Fruit fly (Drosophila melanogaster) whole organism, embryonic: ENCODE data around the gene CG14212.

Experiments
- Asciz ChIP-seq: fragments of 200-800 bp; sonication (Bioruptor generic); optimal IDR thresholded peaks from 2 replicates; lab custom pipeline; 2017; ENCODE audit warnings: missing biosample characterization, mild to moderate bottlenecking, missing genetic modification characterization, missing genetic modification reagents
- CG1024 ChIP-seq: fragments of 200-800 bp; sonication (Bioruptor generic); IDR thresholded peaks from 2 replicates; pipeline ENCODE4 v1.3.6; 2022; ENCODE audit warnings: missing biosample characterization, missing genetic modification characterization
- CG10321 ChIP-seq: fragments of 200-800 bp; sonication (Bioruptor generic); IDR thresholded peaks from 2 replicates; pipeline ENCODE4 v1.3.6; 2022; ENCODE audit warnings: missing biosample characterization, missing genetic modification characterization
- CG13123 ChIP-seq: fragments of 200-800 bp; sonication (Bioruptor generic); optimal IDR thresholded peaks from 2 replicates; lab custom pipeline; 2016; ENCODE audit warnings: missing biosample characterization, missing genetic modification characterization
- CG13775 ChIP-seq: fragments of 200-800 bp; sonication (Bioruptor generic); optimal IDR thresholded peaks from 3 replicates; lab custom pipeline; 2017; ENCODE audit warnings: missing biosample characterization, mild to moderate bottlenecking, missing genetic modification characterization
- CG14860 ChIP-seq: fragments of 200-800 bp; sonication (Bioruptor generic); IDR thresholded peaks from 3 replicates; pipeline ENCODE4 v1.3.6; 2022; ENCODE audit warnings: missing biosample characterization, missing genetic modification characterization; ENCODE audit not compliant: partially characterized antibody
- CG16815 ChIP-seq: fragments of 200-800 bp; sonication (Bioruptor generic); optimal IDR thresholded peaks from 3 replicates; lab custom pipeline; 2017; ENCODE audit warnings: missing biosample characterization, mild to moderate bottlenecking, missing genetic modification characterization
- CG2129 ChIP-seq: fragments of 200-800 bp; sonication (Bioruptor generic); IDR thresholded peaks from 2 replicates; pipeline ENCODE4 v1.3.6; 2022; ENCODE audit warnings: missing biosample characterization, missing genetic modification characterization; ENCODE audit not compliant: partially characterized antibody
- CG2889 ChIP-seq: fragments of 200-800 bp; sonication (Bioruptor generic); IDR thresholded peaks from 3 replicates; pipeline ENCODE4 v1.3.6; 2022; ENCODE audit warnings: missing biosample characterization, missing genetic modification characterization
- CG4360 ChIP-seq: fragments of 200-800 bp; sonication (Bioruptor generic); IDR thresholded peaks from 2 replicates; pipeline ENCODE4 v1.3.6; 2022; ENCODE audit warnings: missing biosample characterization, missing genetic modification characterization
- CG5245 ChIP-seq: fragments of 200-800 bp; sonication (Bioruptor generic); optimal IDR thresholded peaks from 3 replicates; lab custom pipeline; 2016; ENCODE audit warnings: missing biosample characterization, missing genetic modification characterization
- CG7987 ChIP-seq: fragments of 200-800 bp; sonication (Bioruptor generic); optimal IDR thresholded peaks from 2 replicates; lab custom pipeline; 2018; ENCODE audit warnings: missing biosample characterization, mild to moderate bottlenecking, missing genetic modification characterization, moderate library complexity
- CG8281 ChIP-seq: fragments of 200-800 bp; sonication (Bioruptor generic); optimal IDR thresholded peaks from 2 replicates; lab custom pipeline; 2018; ENCODE audit warnings: missing biosample characterization, mild to moderate bottlenecking, missing genetic modification characterization, moderate library complexity
- CG9437 ChIP-seq: fragments of 200-800 bp; sonication (Bioruptor generic); optimal IDR thresholded peaks from 2 replicates; lab custom pipeline; 2018; ENCODE audit warnings: missing biosample characterization, mild to moderate bottlenecking, missing genetic modification characterization
- CoRest ChIP-seq: fragments of 200-800 bp; sonication (Bioruptor generic); optimal IDR thresholded peaks from 3 replicates; lab custom pipeline; 2018; ENCODE audit warnings: missing biosample characterization, mild to moderate bottlenecking, missing genetic modification characterization, moderate library complexity
- Dip3 ChIP-seq: fragments of 200-800 bp; sonication (Bioruptor generic); optimal IDR thresholded peaks from 3 replicates; lab custom pipeline; 2016; ENCODE audit warnings: missing biosample characterization, missing genetic modification characterization
- E2f2 ChIP-seq: fragments of 200-800 bp; sonication (Bioruptor generic); IDR thresholded peaks from 2 replicates; pipeline ENCODE4 v1.3.6; 2022; ENCODE audit warnings: missing biosample characterization, missing genetic modification characterization
- H2.0 ChIP-seq: fragments of 200-800 bp; sonication (Bioruptor generic); IDR thresholded peaks from 2 replicates; pipeline ENCODE4 v1.3.6; 2022; ENCODE audit warnings: missing biosample characterization, missing genetic modification characterization
- HHEX ChIP-seq: fragments of 200-800 bp; sonication (Bioruptor generic); optimal IDR thresholded peaks from 3 replicates; lab custom pipeline; 2017; ENCODE audit warnings: missing biosample characterization, mild to moderate bottlenecking, missing genetic modification characterization, missing genetic modification reagents
- Hand ChIP-seq: fragments of 200-800 bp; sonication (Bioruptor generic); optimal IDR thresholded peaks from 2 replicates; lab custom pipeline; 2017; ENCODE audit warnings: mild to moderate bottlenecking, missing biosample characterization, missing genetic modification reagents, missing genetic modification characterization
- MBD-R2 ChIP-seq: fragments of 200-800 bp; sonication (Bioruptor generic); IDR thresholded peaks from 2 replicates; pipeline ENCODE4 v1.3.6; 2022; ENCODE audit warnings: missing biosample characterization, missing genetic modification characterization
- Mrtf ChIP-seq: fragments of 200-800 bp; sonication (Bioruptor generic); IDR thresholded peaks from 3 replicates; pipeline ENCODE4 v1.3.6; 2022; ENCODE audit warnings: missing biosample characterization, missing genetic modification characterization
- Oli ChIP-seq: fragments of 200-800 bp; sonication (Bioruptor generic); optimal IDR thresholded peaks from 2 replicates; lab custom pipeline; 2018; ENCODE audit warnings: missing biosample characterization, mild to moderate bottlenecking, missing genetic modification characterization, moderate library complexity
- Stat92E ChIP-seq, 3 experiments: fragments of >200 bp in 2 of 3; fragments of 200-800 bp in 1 of 3; sonication (Bioruptor generic) in 1 of 3; optimal IDR thresholded peaks; 2 replicates each; lab custom pipeline; 2017 to 2019; ENCODE audit warnings: missing biosample characterization in 3 of 3, missing genetic modification characterization in 3 of 3, mild to moderate bottlenecking in 1 of 3, moderate library complexity in 1 of 3
- Taf1 ChIP-seq: fragments of 200-800 bp; sonication (Bioruptor generic); IDR thresholded peaks from 2 replicates; pipeline ENCODE4 v1.3.6; 2022; ENCODE audit warnings: missing biosample characterization, missing genetic modification characterization
- Xrp1 ChIP-seq: fragments of 200-800 bp; sonication (Bioruptor generic); IDR thresholded peaks from 2 replicates; pipeline ENCODE4 v1.3.6; 2022; ENCODE audit warnings: missing biosample characterization, missing genetic modification characterization
- YL-1 ChIP-seq: fragments of 200-800 bp; sonication (Bioruptor generic); optimal IDR thresholded peaks from 3 replicates; lab custom pipeline; 2017; ENCODE audit warnings: missing biosample characterization, mild to moderate bottlenecking, missing genetic modification characterization
- bab2 ChIP-seq: fragments of 200-800 bp; sonication (Bioruptor generic); optimal IDR thresholded peaks from 2 replicates; lab custom pipeline; 2016; ENCODE audit warnings: missing biosample characterization, missing genetic modification characterization
- cad ChIP-seq: fragments of >200 bp; optimal IDR thresholded peaks from 2 replicates; lab custom pipeline; 2017; ENCODE audit warnings: missing biosample characterization, missing genetic modification characterization
- corto ChIP-seq: fragments of 200-800 bp; sonication (Bioruptor generic); optimal IDR thresholded peaks from 2 replicates; lab custom pipeline; 2016; ENCODE audit warnings: missing biosample characterization, mild to moderate bottlenecking, missing genetic modification characterization, moderate library complexity
- danr ChIP-seq: fragments of 200-800 bp; sonication (Bioruptor generic); IDR thresholded peaks from 2 replicates; pipeline ENCODE4 v1.3.6; 2022; ENCODE audit warnings: missing biosample characterization, missing genetic modification characterization
- disco-r ChIP-seq: fragments of 200-800 bp; sonication (Bioruptor generic); optimal IDR thresholded peaks from 2 replicates; lab custom pipeline; 2016; ENCODE audit warnings: missing biosample characterization, missing genetic modification characterization
- dmrt99B ChIP-seq: fragments of 200-800 bp; sonication (Bioruptor generic); optimal IDR thresholded peaks from 2 replicates; lab custom pipeline; 2018; ENCODE audit warnings: missing biosample characterization, mild to moderate bottlenecking, missing genetic modification characterization, moderate library complexity
- esg ChIP-seq: fragments of 200-800 bp; sonication (Bioruptor generic); conservative IDR thresholded peaks from 2 replicates; pipeline ENCODE4 v1.3.6; 2022; ENCODE audit warnings: missing biosample characterization, missing genetic modification characterization
- fru ChIP-seq: fragments of >200 bp; optimal IDR thresholded peaks from 2 replicates; lab custom pipeline; 2017
- gce ChIP-seq: fragments of 200-800 bp; sonication (Bioruptor generic); IDR thresholded peaks from 3 replicates; pipeline ENCODE4 v1.3.6; 2022; ENCODE audit warnings: missing biosample characterization, missing genetic modification characterization
- gcm2 ChIP-seq: fragments of 200-800 bp; sonication (Bioruptor generic); optimal IDR thresholded peaks from 2 replicates; lab custom pipeline; 2016; ENCODE audit warnings: missing biosample characterization, missing genetic modification characterization
- ham ChIP-seq: fragments of 200-800 bp; sonication (Bioruptor generic); IDR thresholded peaks from 2 replicates; pipeline ENCODE4 v1.3.6; 2022; ENCODE audit warnings: missing biosample characterization, missing genetic modification characterization
- lov ChIP-seq, 2 experiments: fragments of 200-800 bp in 1 of 2; fragments of >200 bp in 1 of 2; sonication (Bioruptor generic) in 1 of 2; IDR thresholded peaks in 1 of 2; optimal IDR thresholded peaks in 1 of 2; 2 replicates in 1 of 2; 3 replicates in 1 of 2; pipeline versions ENCODE4 v1.3.6 to Lab custom; 2017 to 2022; ENCODE audit warnings: missing biosample characterization in 1 of 2, missing genetic modification characterization in 1 of 2
- nom ChIP-seq: fragments of 200-800 bp; sonication (Bioruptor generic); optimal IDR thresholded peaks from 2 replicates; lab custom pipeline; 2017; ENCODE audit warnings: missing biosample characterization, missing genetic modification characterization, mild to moderate bottlenecking, moderate library complexity, missing genetic modification reagents
- oc ChIP-seq: fragments of 200-800 bp; sonication (Bioruptor generic); optimal IDR thresholded peaks from 2 replicates; lab custom pipeline; 2018; ENCODE audit warnings: missing biosample characterization, mild to moderate bottlenecking, missing genetic modification characterization, moderate library complexity
- p53 ChIP-seq: fragments of 200-800 bp; sonication (Bioruptor generic); optimal IDR thresholded peaks from 2 replicates; lab custom pipeline; 2016; ENCODE audit warnings: missing biosample characterization, missing genetic modification characterization
- run ChIP-seq: fragments of 200-800 bp; sonication (Bioruptor generic); optimal IDR thresholded peaks from 3 replicates; lab custom pipeline; 2018; ENCODE audit warnings: missing biosample characterization, mild to moderate bottlenecking, missing genetic modification characterization
- sens-2 ChIP-seq: fragments of 200-800 bp; sonication (Bioruptor generic); IDR thresholded peaks from 2 replicates; pipeline ENCODE4 v1.3.6; 2022; ENCODE audit warnings: missing biosample characterization, missing genetic modification characterization
- shn ChIP-seq: fragments of 200-800 bp; sonication (Bioruptor generic); optimal IDR thresholded peaks from 3 replicates; lab custom pipeline; 2016; ENCODE audit warnings: missing biosample characterization, missing genetic modification characterization
- sna ChIP-seq: fragments of 200-800 bp; sonication (Bioruptor generic); IDR thresholded peaks from 2 replicates; pipeline ENCODE4 v1.3.6; 2022; ENCODE audit warnings: missing biosample characterization, missing genetic modification characterization; ENCODE audit not compliant: partially characterized antibody
- tap ChIP-seq: fragments of 200-800 bp; optimal IDR thresholded peaks from 3 replicates; lab custom pipeline; 2019; ENCODE audit warnings: missing biosample characterization, mild to moderate bottlenecking, missing genetic modification characterization, moderate library complexity
- vnd ChIP-seq: fragments of 200-800 bp; sonication (Bioruptor generic); IDR thresholded peaks from 3 replicates; pipeline ENCODE4 v1.3.6; 2022; ENCODE audit warnings: missing biosample characterization, missing genetic modification characterization; ENCODE audit not compliant: partially characterized antibody
- zen ChIP-seq: fragments of 200-800 bp; sonication (Bioruptor generic); optimal IDR thresholded peaks from 3 replicates; lab custom pipeline; 2018; ENCODE audit warnings: missing biosample characterization, mild to moderate bottlenecking, missing genetic modification characterization, moderate library complexity

CG14212 gene

dm6 chrX:19651757-19652419 lies 26.4 kb downstream of the CG14212 start, which contains the start of the genes Ranbp21 and Elys (continued):
- TF ChIP-seq YL-1 = peak; percentile 64
- 0 out of 3 replicates have a peak, but pooled peaks have one; percentile 27 for TF ChIP-seq CG2889 (GFP tag; lab: Robert Waterston, UW)
- peak; percentile 12 for TF ChIP-seq disco-r (GFP tag; lab: Kevin White, UChicago)
- no peak for TF ChIP-seq CG10321 (GFP tag; lab: Robert Waterston, UW)
- TF ChIP-seq run (tag; lab: Kevin White, UChicago) = no peak
- no peak for TF ChIP-seq zen (tag; lab: Kevin White, UChicago)
- peak; percentile 60 for TF ChIP-seq Xrp1 (GFP tag; lab: Robert Waterston, UW)
- no peak for TF ChIP-seq CG13123 (GFP tag; lab: Kevin White, UChicago)
- peak; percentile 68 for TF ChIP-seq bab2
- TF ChIP-seq CG4360 (GFP tag; lab: Robert Waterston, UW) = no peak
- no peak for TF ChIP-seq oc
- TF ChIP-seq nom (GFP tag; lab: Kevin White, UChicago) = no peak
- peak; percentile 65 for TF ChIP-seq shn
- TF ChIP-seq CG8281 (tag; lab: Kevin White, UChicago) = no peak
- TF ChIP-seq gcm2 = no peak
- TF ChIP-seq H2.0 (GFP tag; lab: Robert Waterston, UW) = peak; percentile 52
- TF ChIP-seq p53 (GFP tag; lab: Kevin White, UChicago) = peak; percentile 35
- 0 out of 3 replicates have a peak, but pooled peaks have one; percentile 46 for TF ChIP-seq vnd (GFP tag; lab: Robert Waterston, UW)
- TF ChIP-seq CG16815 (GFP tag; lab: Kevin White, UChicago) = no peak
- peak; percentile 58 for TF ChIP-seq CG13775 (GFP tag; lab: Kevin White, UChicago)
- TF ChIP-seq CG14860 (GFP tag; lab: Robert Waterston, UW) = no peak
- TF ChIP-seq CG7987 (GFP tag; lab: Kevin White, UChicago) = no peak
- no peak for TF ChIP-seq Mrtf (GFP tag; lab: Robert Waterston, UW)
- peak; percentile 68 for TF ChIP-seq MBD-R2
- no peak for TF ChIP-seq ham (GFP tag; lab: Robert Waterston, UW)
- TF ChIP-seq CG1024 = peak; percentile 31; the same call in 1 of the 2 replicates
- TF ChIP-seq Taf1 (GFP tag; lab: Robert Waterston, UW) = no peak
- no peak for TF ChIP-seq lov (optimal IDR thresholded peaks at IDR 0.05; lab: Kevin White, UChicago)
- TF ChIP-seq lov (GFP tag; IDR thresholded peaks at IDR 0.05; lab: Robert Waterston, UW) = no peak
- 0 out of 2 replicates have a peak, but pooled peaks have one; percentile 28 for TF ChIP-seq sna (GFP tag; lab: Robert Waterston, UW)
- TF ChIP-seq CG2129 (GFP tag; lab: Robert Waterston, UW) = no peak
- TF ChIP-seq E2f2 (GFP tag; lab: Robert Waterston, UW) = peak; percentile 61
- no peak for TF ChIP-seq Oli
- TF ChIP-seq CoRest = peak; percentile 55
- TF ChIP-seq fru = no peak
- TF ChIP-seq cad (GFP tag; lab: Kevin White, UChicago) = no peak
- no peak for TF ChIP-seq sens-2
- TF ChIP-seq Stat92E (GFP tag; optimal IDR thresholded peaks at IDR 0.05; lab: Kevin White, UChicago) = no peak
- no peak for TF ChIP-seq CG9437
- no peak for TF ChIP-seq Asciz (GFP tag; lab: Kevin White, UChicago)
- peak; percentile 73 for TF ChIP-seq Dip3 (GFP tag; lab: Kevin White, UChicago)
- no peak for TF ChIP-seq Hand (GFP tag; lab: Kevin White, UChicago)
- no peak for TF ChIP-seq dmrt99B (tag; lab: Kevin White, UChicago)
- peak; percentile 28 for TF ChIP-seq CG5245
- TF ChIP-seq tap (tag; lab: Kevin White, UChicago) = no peak
- no peak for TF ChIP-seq danr (GFP tag; lab: Robert Waterston, UW)
- TF ChIP-seq gce (GFP tag; lab: Robert Waterston, UW) = no peak
- no peak for TF ChIP-seq corto (GFP tag; lab: Kevin White, UChicago)
- TF ChIP-seq esg (GFP tag; lab: Robert Waterston, UW) = peak; percentile 47; the same call in 1 of the 2 replicates
- TF ChIP-seq HHEX (GFP tag; lab: Kevin White, UChicago) = no peak
